Fruit fly (Drosophila melanogaster): ENCODE measurements around the gene alpha-Est1.
A peak's percentile ranks its signal among the peaks of the same experiment; 100 is the strongest.

alpha-Est1 gene

dm6 chr3R:7535606-7536005 is 13.3 kb downstream of the alpha-Est1 start:
- TF ChIP-seq CG14711 (tag; optimal IDR thresholded peaks at IDR 0.05) (no peak), CG11617 (GFP tag; optimal IDR thresholded peaks at IDR 0.05) (no peak), cnc (optimal IDR thresholded peaks at IDR 0.05) (no peak), Mnt (GFP tag; optimal IDR thresholded peaks at IDR 0.05) (no peak), CG33017 (tag; optimal IDR thresholded peaks at IDR 0.05) (no peak), CG12768 (GFP tag; optimal IDR thresholded peaks at IDR 0.05) (no peak), cic (GFP tag; optimal IDR thresholded peaks at IDR 0.05) (no peak), pad (GFP tag; optimal IDR thresholded peaks at IDR 0.05) (no peak), Hr96 (GFP tag; optimal IDR thresholded peaks at IDR 0.05) (no peak), CG1620 (GFP tag; optimal IDR thresholded peaks at IDR 0.05) (no peak), kay (GFP tag; ENCODE audit: borderline replicate concordance) (no peak), CG5204 (GFP tag; optimal IDR thresholded peaks at IDR 0.05) (no peak), bab1 (GFP tag; optimal IDR thresholded peaks at IDR 0.05) (no peak), Clk (GFP tag; optimal IDR thresholded peaks at IDR 0.05) (no peak), ovo (GFP tag; optimal IDR thresholded peaks at IDR 0.05) (no peak), Crg-1 (GFP tag; optimal IDR thresholded peaks at IDR 0.05) (no peak), toe (GFP tag; optimal IDR thresholded peaks at IDR 0.05) (no peak), CG7101 (tag; optimal IDR thresholded peaks at IDR 0.05) (no peak), CG7045 (GFP tag; optimal IDR thresholded peaks at IDR 0.05) (no peak), tj (GFP tag; optimal IDR thresholded peaks at IDR 0.05) (no peak)

DNA sequence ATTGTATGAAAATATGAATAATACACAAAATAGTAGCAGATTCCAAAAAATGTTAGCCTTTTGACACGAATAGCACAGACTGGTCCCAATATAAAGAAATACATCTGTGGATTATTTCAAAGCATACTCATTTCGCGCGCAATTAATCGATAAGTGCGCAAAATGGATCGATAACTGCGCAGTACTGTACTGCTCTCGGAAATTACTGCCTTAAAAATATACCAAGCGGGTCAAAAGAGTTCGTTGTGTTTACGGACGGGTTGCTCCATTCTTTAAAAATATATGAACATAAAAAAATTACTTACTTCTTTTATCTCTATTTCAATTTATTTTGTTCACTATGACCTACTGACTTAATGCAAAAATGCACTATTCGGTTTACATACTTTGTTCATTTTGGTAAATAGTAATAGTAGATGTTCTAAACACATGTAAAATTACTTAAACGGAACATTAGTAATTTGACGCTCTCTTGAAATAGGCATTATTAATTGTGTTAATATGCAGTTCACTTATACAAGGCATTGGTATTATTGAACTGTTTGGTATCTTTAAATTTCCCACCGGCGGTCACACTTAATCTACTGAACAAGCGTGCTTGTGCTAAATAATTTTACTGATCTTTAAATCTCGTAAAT is 18.6 kb downstream of the alpha-Est1 start, which contains the start of the genes Rtnl2 and alphaTub84D:
Gene Rtnl2, minus strand, starts transcription at position 58 of the 638 bp plus-strand sequence.
Gene alphaTub84D, plus strand, starts transcription at position 570 of the 638 bp plus-strand sequence.
- TF ChIP-seq CG33017 (tag; optimal IDR thresholded peaks at IDR 0.05) (no peak), Crg-1 (GFP tag; optimal IDR thresholded peaks at IDR 0.05) (no peak), cic (GFP tag; optimal IDR thresholded peaks at IDR 0.05) (no peak), bab1 (GFP tag; optimal IDR thresholded peaks at IDR 0.05) (no peak), Hr96 (GFP tag; optimal IDR thresholded peaks at IDR 0.05) (no peak), kay (GFP tag; ENCODE audit: borderline replicate concordance) (no peak), CG11617 (GFP tag; optimal IDR thresholded peaks at IDR 0.05) (no peak), pad (GFP tag; optimal IDR thresholded peaks at IDR 0.05) (no peak), Mnt (GFP tag; optimal IDR thresholded peaks at IDR 0.05) (no peak), toe (GFP tag; optimal IDR thresholded peaks at IDR 0.05) (no peak), CG7101 (tag; optimal IDR thresholded peaks at IDR 0.05) (no peak), CG7045 (GFP tag; optimal IDR thresholded peaks at IDR 0.05) (no peak), Clk (GFP tag; optimal IDR thresholded peaks at IDR 0.05) (no peak)

DNA sequence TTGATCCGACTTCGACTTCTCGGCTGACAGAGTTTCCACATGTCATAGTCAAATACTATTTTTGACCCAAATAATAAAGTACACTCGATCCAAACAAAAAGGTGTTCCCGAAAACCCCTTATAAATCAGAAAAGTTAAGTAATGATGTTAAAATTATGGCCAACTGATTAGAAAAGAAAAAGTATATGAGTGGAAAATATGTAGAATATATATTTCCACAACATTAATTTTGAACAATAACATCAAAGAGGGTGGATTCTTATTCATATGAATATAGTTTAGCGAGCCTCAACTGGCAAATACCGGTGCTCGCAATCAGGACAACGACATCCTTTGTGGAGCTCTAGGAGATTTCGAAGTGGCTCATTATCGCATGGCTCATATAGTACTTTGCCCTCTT is 20.2 kb downstream of the alpha-Est1 start, which contains the start of gene alpha-Est6:
Gene alpha-Est6, minus strand, starts transcription at position 101 of the 400 bp plus-strand sequence.
- TF ChIP-seq Clk (GFP tag; optimal IDR thresholded peaks at IDR 0.05), result no peak
- no peak for TF ChIP-seq CG7101 (tag; optimal IDR thresholded peaks at IDR 0.05)
- no peak for TF ChIP-seq CG33017 (tag; optimal IDR thresholded peaks at IDR 0.05)
- no peak for TF ChIP-seq CG1620 (GFP tag; optimal IDR thresholded peaks at IDR 0.05)
- no peak for TF ChIP-seq cnc (optimal IDR thresholded peaks at IDR 0.05)
- no peak for TF ChIP-seq toe (GFP tag; optimal IDR thresholded peaks at IDR 0.05)
- TF ChIP-seq ovo (GFP tag; optimal IDR thresholded peaks at IDR 0.05), result no peak
- no peak for TF ChIP-seq cic (GFP tag; optimal IDR thresholded peaks at IDR 0.05)
- TF ChIP-seq CG14711 (tag; optimal IDR thresholded peaks at IDR 0.05), result no peak
- TF ChIP-seq CG12768 (GFP tag; optimal IDR thresholded peaks at IDR 0.05), result no peak
- TF ChIP-seq Mnt (GFP tag; optimal IDR thresholded peaks at IDR 0.05), result no peak
- no peak for TF ChIP-seq CG11617 (GFP tag; optimal IDR thresholded peaks at IDR 0.05)
- TF ChIP-seq CG5204 (GFP tag; optimal IDR thresholded peaks at IDR 0.05), result no peak
- no peak for TF ChIP-seq CG7045 (GFP tag; optimal IDR thresholded peaks at IDR 0.05)
- TF ChIP-seq kay (GFP tag; ENCODE audit: borderline replicate concordance), result no peak
- TF ChIP-seq pad (GFP tag; optimal IDR thresholded peaks at IDR 0.05), result no peak
- no peak for TF ChIP-seq bab1 (GFP tag; optimal IDR thresholded peaks at IDR 0.05)

DNA sequence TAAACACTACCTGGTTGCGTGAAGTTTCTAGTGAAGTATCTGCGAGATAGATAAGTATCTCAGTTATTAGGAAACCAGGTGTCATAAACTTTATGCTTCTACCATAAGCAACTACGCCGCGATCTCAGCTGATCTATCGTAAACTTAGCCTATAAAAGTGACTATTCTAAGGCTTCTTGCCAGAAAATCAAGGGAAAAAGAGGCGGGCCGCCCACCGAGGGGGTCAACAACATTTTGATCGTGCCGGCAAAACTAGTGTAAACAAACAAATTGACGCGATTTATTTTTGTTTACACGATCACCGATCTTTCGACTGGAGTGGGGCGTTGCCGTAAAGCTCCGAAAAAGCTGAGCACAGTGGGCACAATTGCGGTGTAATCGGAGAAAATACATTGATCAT is 24.8 kb downstream of the alpha-Est1 start:
- no peak for TF ChIP-seq Crg-1 (GFP tag; optimal IDR thresholded peaks at IDR 0.05)
- TF ChIP-seq Mnt (GFP tag; optimal IDR thresholded peaks at IDR 0.05), result no peak
- no peak for TF ChIP-seq CG1620 (GFP tag; optimal IDR thresholded peaks at IDR 0.05)
- TF ChIP-seq kay (GFP tag; ENCODE audit: borderline replicate concordance), result no peak
- peak; percentile 11 for TF ChIP-seq CG33017 (tag; optimal IDR thresholded peaks at IDR 0.05)
- TF ChIP-seq tj (GFP tag; optimal IDR thresholded peaks at IDR 0.05), result no peak
- TF ChIP-seq CG11617 (GFP tag; optimal IDR thresholded peaks at IDR 0.05), result no peak
- TF ChIP-seq CG7045 (GFP tag; optimal IDR thresholded peaks at IDR 0.05), result no peak

- TF ChIP-seq toe (GFP tag; optimal IDR thresholded peaks at IDR 0.05) (peak; percentile 7), CG1620 (GFP tag; optimal IDR thresholded peaks at IDR 0.05) (no peak), Mnt (GFP tag; optimal IDR thresholded peaks at IDR 0.05) (no peak), CG11617 (GFP tag; optimal IDR thresholded peaks at IDR 0.05) (no peak), CG5204 (GFP tag; optimal IDR thresholded peaks at IDR 0.05) (no peak), CG12768 (GFP tag; optimal IDR thresholded peaks at IDR 0.05) (peak; percentile 33), CG33017 (tag; optimal IDR thresholded peaks at IDR 0.05) (no peak), cic (GFP tag; optimal IDR thresholded peaks at IDR 0.05) (no peak), kay (GFP tag; ENCODE audit: borderline replicate concordance) (peak; percentile 91), ovo (GFP tag; optimal IDR thresholded peaks at IDR 0.05) (no peak), pad (GFP tag; optimal IDR thresholded peaks at IDR 0.05) (no peak), tj (GFP tag; optimal IDR thresholded peaks at IDR 0.05) (no peak), bab1 (GFP tag; optimal IDR thresholded peaks at IDR 0.05) (no peak), CG7101 (tag; optimal IDR thresholded peaks at IDR 0.05) (no peak), Crg-1 (GFP tag; optimal IDR thresholded peaks at IDR 0.05) (no peak)
Observed at dm6 chr3R:7523594-7523993, 25.3 kb downstream of the alpha-Est1 start, which contains the start of gene alpha-Est7. Gene alpha-Est7 (minus strand): TSS chr3R:7523753.
